Worm (Caenorhabditis elegans) whole organism, young adult: Measurements from ENCODE around the gene nhl-3.

ENCODE experiments used
- hlh-26 ChIP-seq: fragments of 200-800 bp; sonication (Bioruptor generic); conservative IDR thresholded peaks from 2 replicates; pipeline ENCODE4 v1.3.6; 2022; ENCODE audit warnings: missing genetic modification reagents, missing genetic modification characterization, missing compliant biosample characterization
- rpc-1 ChIP-seq, 2 experiments: fragments of 150-350 bp in 1 of 2; sonication (generic microtip) in 1 of 2; optimal IDR thresholded peaks; 2 replicates each; lab custom pipeline; 2014 to 2018; ENCODE audit warnings: missing biosample characterization in 1 of 2, missing genetic modification characterization in 1 of 2, missing genetic modification reagents in 1 of 2, missing genotype in 1 of 2
- ztf-26 ChIP-seq: sonication (generic microtip); optimal IDR thresholded peaks from 2 replicates; lab custom pipeline; 2017; ENCODE audit warnings: missing genetic modification characterization, missing compliant biosample characterization

DNA sequence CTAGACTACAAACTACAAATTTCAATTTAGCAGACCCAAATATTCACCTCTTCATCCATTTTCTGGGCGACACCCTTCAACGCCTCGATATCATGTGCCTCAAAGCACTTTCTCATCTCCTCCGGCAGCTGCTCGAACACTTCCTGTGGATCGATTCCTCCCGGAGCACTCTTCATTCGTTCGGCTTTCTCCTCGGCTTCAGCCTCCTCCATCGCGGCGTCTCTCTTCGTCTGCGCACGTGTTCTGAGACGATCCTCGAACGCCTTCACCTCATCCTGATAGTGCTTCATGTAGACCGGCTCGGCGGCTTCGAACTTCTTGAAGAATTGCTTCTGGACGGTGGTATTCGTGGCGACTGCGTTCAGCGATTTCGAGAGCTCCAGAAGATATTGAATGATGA is 23.1 kb downstream of the nhl-3 start:
- TF ChIP-seq rpc-1 (optimal IDR thresholded peaks at IDR 0.05; lab: Kevin White, UChicago) (no peak), rpc-1 (tag; optimal IDR thresholded peaks at IDR 0.05; lab: Kevin White, UChicago) (no peak), hlh-26 (no peak), ztf-26 (tag; lab: Kevin White, UChicago) (no peak)
